Fruit fly (Drosophila melanogaster): ENCODE data around the gene wgn.

wgn gene

dm6 chrX:18645720-18646213 is 11.1 kb upstream of the wgn start (continued):
- TF ChIP-seq CG11085 (GFP tag; IDR thresholded peaks at IDR 0.05) (peak; percentile 46; the same call in 1 of the 2 replicates), abd-A (tag; optimal IDR thresholded peaks at IDR 0.05) (no peak), gfzf (GFP tag; optimal IDR thresholded peaks at IDR 0.05) (no peak), CG18764 (GFP tag; optimal IDR thresholded peaks at IDR 0.05) (peak; percentile 41), nom (GFP tag; optimal IDR thresholded peaks at IDR 0.05) (no peak), usp (GFP tag; optimal IDR thresholded peaks at IDR 0.05) (no peak), CrebB (tag; optimal IDR thresholded peaks at IDR 0.05) (peak; percentile 63), exex (tag; optimal IDR thresholded peaks at IDR 0.05) (no peak), CG2116 (GFP tag; optimal IDR thresholded peaks at IDR 0.05) (peak; percentile 3), pita (GFP tag; optimal IDR thresholded peaks at IDR 0.05) (no peak), CG14441 (GFP tag; IDR thresholded peaks at IDR 0.05) (peak; percentile 21; the same call in 1 of the 2 replicates), ERR (GFP tag; optimal IDR thresholded peaks at IDR 0.05) (no peak), CG10366 (GFP tag; IDR thresholded peaks at IDR 0.05) (peak; percentile 41), onecut (GFP tag; IDR thresholded peaks at IDR 0.05) (0 out of 2 replicates have a peak, but pooled peaks have one; percentile 14), CG7556 (GFP tag; optimal IDR thresholded peaks at IDR 0.05) (peak; percentile 64), CG12391 (tag; optimal IDR thresholded peaks at IDR 0.05) (peak; percentile 67), CG12155 (GFP tag; optimal IDR thresholded peaks at IDR 0.05) (peak; percentile 60), gcm (GFP tag; optimal IDR thresholded peaks at IDR 0.05) (peak; percentile 43), bab2 (GFP tag; optimal IDR thresholded peaks at IDR 0.05) (peak; percentile 34)

- TF ChIP-seq CG8944 (GFP tag; optimal IDR thresholded peaks at IDR 0.05) (peak; percentile 61), Dek (tag; optimal IDR thresholded peaks at IDR 0.05) (peak; percentile 84), CG10654 (GFP tag; optimal IDR thresholded peaks at IDR 0.05) (peak; percentile 56), Dbx (GFP tag; IDR thresholded peaks at IDR 0.05) (peak; percentile 64; the same call in 2 of the 3 replicates), Jarid2 (GFP tag; optimal IDR thresholded peaks at IDR 0.05) (no peak), Neu2 (GFP tag; optimal IDR thresholded peaks at IDR 0.05; ENCODE audit: borderline replicate concordance) (no peak), crp (GFP tag; optimal IDR thresholded peaks at IDR 0.05) (peak in 1 of 2 experiments; percentile 16), CG13424 (tag; optimal IDR thresholded peaks at IDR 0.05) (peak; percentile 90), CrebB (tag; optimal IDR thresholded peaks at IDR 0.05) (peak; percentile 75), CG12942 (GFP tag; optimal IDR thresholded peaks at IDR 0.05) (peak; percentile 62), Ets65A (GFP tag) (peak; percentile 28), CG31388 (GFP tag; optimal IDR thresholded peaks at IDR 0.05) (peak; percentile 35), wek (GFP tag; optimal IDR thresholded peaks at IDR 0.05) (peak; percentile 49), kni (GFP tag; optimal IDR thresholded peaks at IDR 0.05) (peak; percentile 8), Doc2 (GFP tag; IDR thresholded peaks at IDR 0.05) (no peak), CG7963 (GFP tag; IDR thresholded peaks at IDR 0.05; ENCODE audit: partially characterized antibody) (no peak), ro (GFP tag; IDR thresholded peaks at IDR 0.05) (no peak), CG1792 (GFP tag; optimal IDR thresholded peaks at IDR 0.05) (peak; percentile 58), ase (GFP tag; IDR thresholded peaks at IDR 0.05) (peak; percentile 62; the same call in 1 of the 3 replicates), CG8089 (GFP tag; optimal IDR thresholded peaks at IDR 0.05) (peak; percentile 72), E2f2 (GFP tag; IDR thresholded peaks at IDR 0.05) (peak; percentile 53; the same call in 1 of the 2 replicates), CG17385 (GFP tag; optimal IDR thresholded peaks at IDR 0.05) (peak; percentile 85), CG16863 (GFP tag; optimal IDR thresholded peaks at IDR 0.05) (peak; percentile 75), ash1 (GFP tag; optimal IDR thresholded peaks at IDR 0.05) (no peak), emc (GFP tag; optimal IDR thresholded peaks at IDR 0.05) (peak; percentile 20), CG30403 (GFP tag; optimal IDR thresholded peaks at IDR 0.05) (peak; percentile 79), BtbVII (GFP tag; optimal IDR thresholded peaks at IDR 0.05) (peak; percentile 85), zfh1 (GFP tag; IDR thresholded peaks at IDR 0.05) (peak; percentile 79), Xrp1 (GFP tag; IDR thresholded peaks at IDR 0.05) (peak; percentile 81), Fer1 (GFP tag; optimal IDR thresholded peaks at IDR 0.05) (peak; percentile 90), CG34224 (GFP tag; IDR thresholded peaks at IDR 0.05; ENCODE audit: partially characterized antibody) (no peak), CG17802 (tag; optimal IDR thresholded peaks at IDR 0.05) (peak; percentile 57)
These were observed 10.2 kb upstream of the wgn start for dm6 chrX:18644890-18645289.
